Worm (Caenorhabditis elegans) whole organism, L2 larva: ENCODE data around the gene gst-2.

Experiments
- ZK546.5 ChIP-seq: sonication (generic microtip); optimal IDR thresholded peaks from 2 replicates; lab custom pipeline; 2017; ENCODE audit warnings: missing biosample characterization, missing genetic modification characterization
- blmp-1 ChIP-seq: sonication (generic microtip); optimal IDR thresholded peaks from 2 replicates; lab custom pipeline; 2017; ENCODE audit warnings: missing genetic modification characterization, mild to moderate bottlenecking, missing compliant biosample characterization, antibody characterized with exemption, moderate library complexity; ENCODE audit not compliant: insufficient read depth
- ceh-82 ChIP-seq: fragments of 150-350 bp; optimal IDR thresholded peaks from 2 replicates; lab custom pipeline; 2014; ENCODE audit warnings: missing biosample characterization, missing genetic modification characterization
- lin-13 ChIP-seq: fragments of 150-350 bp; optimal IDR thresholded peaks from 2 replicates; lab custom pipeline; 2014; ENCODE audit warnings: missing biosample characterization, missing genetic modification reagents, missing genetic modification characterization
- lsy-2 ChIP-seq, 2 experiments: fragments of 150-350 bp in 1 of 2; sonication (generic microtip) in 1 of 2; optimal IDR thresholded peaks; 2 replicates each; lab custom pipeline; 2014 to 2017; ENCODE audit warnings: missing biosample characterization in 2 of 2, missing genetic modification characterization in 2 of 2
- unc-39 ChIP-seq: fragments of 150-350 bp; optimal IDR thresholded peaks from 2 replicates; lab custom pipeline; 2014; ENCODE audit warnings: missing biosample characterization, missing genetic modification characterization

DNA sequence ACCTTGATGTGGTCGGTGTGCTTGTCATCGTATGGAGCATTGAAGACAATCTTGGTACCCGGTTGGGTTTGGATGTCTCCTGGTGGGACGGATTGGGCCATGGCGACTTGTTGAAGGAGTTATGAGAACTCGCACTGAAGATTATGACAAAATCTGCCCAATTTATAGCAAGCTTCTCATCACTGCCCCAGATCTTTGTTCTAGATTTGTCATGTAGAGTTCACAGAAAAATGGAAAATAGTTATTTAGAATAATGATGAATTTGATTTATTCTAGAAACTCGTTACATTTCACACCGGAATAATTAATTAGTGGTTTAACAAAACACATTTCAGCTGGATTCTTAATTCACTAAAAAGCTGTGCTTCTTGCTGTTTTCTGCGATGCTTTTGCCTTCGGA, 1.8 kb upstream of the gst-2 start, which contains the start of gene msp-38:
- TF ChIP-seq ceh-82 (tag; lab: Kevin White, UChicago): no peak
- TF ChIP-seq ZK546.5: no peak
- no peak for TF ChIP-seq unc-39 (tag; lab: Kevin White, UChicago)
- TF ChIP-seq lsy-2 (tag; optimal IDR thresholded peaks at IDR 0.05; lab: Kevin White, UChicago): no peak
- no peak for TF ChIP-seq lin-13
- no peak for TF ChIP-seq blmp-1 (tag; lab: Kevin White, UChicago)
